Worm (Caenorhabditis elegans) whole organism, mixed stage, embryonic: ENCODE data around the gene pct-1.

Experiments used
- bed-3 ChIP-seq: fragments of 200-800 bp; sonication (Bioruptor generic); optimal IDR thresholded peaks from 3 replicates; lab custom pipeline; 2018; ENCODE audit warnings: mild to moderate bottlenecking, missing genetic modification characterization, moderate library complexity, missing compliant biosample characterization
- blmp-1 ChIP-seq: fragments of 150-350 bp; optimal IDR thresholded peaks from 2 replicates; lab custom pipeline; 2014; ENCODE audit warnings: missing biosample characterization, missing genetic modification characterization
- ceh-39 ChIP-seq: fragments of 150-350 bp; optimal IDR thresholded peaks from 2 replicates; lab custom pipeline; 2014; ENCODE audit warnings: missing biosample characterization, missing genetic modification characterization
- ceh-43 ChIP-seq: fragments of 200-800 bp; sonication (Bioruptor generic); optimal IDR thresholded peaks from 2 replicates; lab custom pipeline; 2018; ENCODE audit warnings: mild to moderate bottlenecking, missing genetic modification characterization, moderate library complexity, missing compliant biosample characterization
- ces-1 ChIP-seq: fragments of 150-350 bp; optimal IDR thresholded peaks from 2 replicates; lab custom pipeline; 2014; ENCODE audit warnings: missing biosample characterization, missing genetic modification reagents, missing genetic modification characterization
- cnd-1 ChIP-seq: fragments of 200-800 bp; sonication (Bioruptor generic); optimal IDR thresholded peaks from 2 replicates; lab custom pipeline; 2018; ENCODE audit warnings: mild to moderate bottlenecking, missing genetic modification characterization, missing compliant biosample characterization
- drap-1 ChIP-seq: fragments of 200-800 bp; sonication (Bioruptor generic); optimal IDR thresholded peaks from 3 replicates; lab custom pipeline; 2018; ENCODE audit warnings: mild to moderate bottlenecking, missing genetic modification characterization, missing compliant biosample characterization
- elt-1 ChIP-seq: sonication (generic microtip); optimal IDR thresholded peaks from 2 replicates; lab custom pipeline; 2017; ENCODE audit warnings: missing genetic modification characterization, mild to moderate bottlenecking, missing compliant biosample characterization, antibody characterized with exemption, moderate library complexity, borderline replicate concordance; ENCODE audit not compliant: insufficient read depth
- flh-1 ChIP-seq: fragments of 200-800 bp; sonication (Bioruptor generic); optimal IDR thresholded peaks from 2 replicates; lab custom pipeline; 2018; ENCODE audit warnings: mild to moderate bottlenecking, missing genetic modification characterization, moderate library complexity, missing compliant biosample characterization
- ham-2 ChIP-seq: fragments of 200-800 bp; sonication (Bioruptor generic); optimal IDR thresholded peaks from 2 replicates; lab custom pipeline; 2018; ENCODE audit warnings: mild to moderate bottlenecking, missing genetic modification characterization, missing compliant biosample characterization
- lin-13 ChIP-seq: fragments of 150-350 bp; optimal IDR thresholded peaks from 2 replicates; lab custom pipeline; 2014; ENCODE audit warnings: missing biosample characterization, missing genetic modification characterization
- lin-32 ChIP-seq: fragments of 200-800 bp; sonication (Bioruptor generic); optimal IDR thresholded peaks from 2 replicates; lab custom pipeline; 2018; ENCODE audit warnings: mild to moderate bottlenecking, missing genetic modification characterization, missing compliant biosample characterization
- lsy-2 ChIP-seq: fragments of 150-350 bp; optimal IDR thresholded peaks from 2 replicates; lab custom pipeline; 2014; ENCODE audit warnings: missing biosample characterization, missing genetic modification characterization
- mab-5 ChIP-seq: fragments of 150-350 bp; optimal IDR thresholded peaks from 2 replicates; lab custom pipeline; 2014; ENCODE audit warnings: missing biosample characterization, missing genetic modification characterization
- mep-1 ChIP-seq: fragments of 150-350 bp; optimal IDR thresholded peaks from 2 replicates; lab custom pipeline; 2017; ENCODE audit warnings: missing biosample characterization, missing genetic modification reagents, missing genetic modification characterization, inconsistent platforms
- nhr-12 ChIP-seq: fragments of 150-350 bp; optimal IDR thresholded peaks from 2 replicates; lab custom pipeline; 2014; ENCODE audit warnings: missing biosample characterization, missing genetic modification characterization
- nhr-2 ChIP-seq: fragments of 150-350 bp; optimal IDR thresholded peaks from 2 replicates; lab custom pipeline; 2014; ENCODE audit warnings: missing biosample characterization, missing genetic modification characterization
- nhr-237 ChIP-seq: fragments of 150-350 bp; optimal IDR thresholded peaks from 2 replicates; lab custom pipeline; 2014; ENCODE audit warnings: missing biosample characterization, missing genetic modification characterization
- nhr-28 ChIP-seq: fragments of 150-350 bp; optimal IDR thresholded peaks from 2 replicates; lab custom pipeline; 2014; ENCODE audit warnings: missing biosample characterization, missing genetic modification characterization
- nhr-76 ChIP-seq: sonication (generic microtip); optimal IDR thresholded peaks from 2 replicates; lab custom pipeline; 2017; ENCODE audit warnings: missing biosample characterization, missing genetic modification characterization
- pha-4 ChIP-seq: fragments of 150-350 bp; optimal IDR thresholded peaks from 2 replicates; lab custom pipeline; 2018; ENCODE audit warnings: missing biosample characterization, missing genetic modification reagents, missing genetic modification characterization
- sem-2 ChIP-seq: fragments of 200-800 bp; sonication (Bioruptor generic); optimal IDR thresholded peaks from 2 replicates; lab custom pipeline; 2018; ENCODE audit warnings: mild to moderate bottlenecking, missing genetic modification characterization, missing compliant biosample characterization
- snpc-4 ChIP-seq: fragments of 150-350 bp; optimal IDR thresholded peaks from 2 replicates; lab custom pipeline; 2014; ENCODE audit warnings: missing biosample characterization, missing genetic modification characterization
- sptf-1 ChIP-seq: sonication (generic microtip); optimal IDR thresholded peaks from 2 replicates; lab custom pipeline; 2017; ENCODE audit warnings: mild to moderate bottlenecking, missing genetic modification characterization, moderate library complexity, missing compliant biosample characterization
- tbx-8 ChIP-seq: fragments of 200-800 bp; sonication (Bioruptor generic); optimal IDR thresholded peaks from 2 replicates; lab custom pipeline; 2018; ENCODE audit warnings: mild to moderate bottlenecking, missing genetic modification characterization, moderate library complexity, missing compliant biosample characterization
- unc-120 ChIP-seq: sonication (generic microtip); optimal IDR thresholded peaks from 2 replicates; lab custom pipeline; 2017; ENCODE audit warnings: missing genetic modification characterization, missing compliant biosample characterization; ENCODE audit not compliant: poor library complexity, severe bottlenecking
- unc-62 ChIP-seq: fragments of 150-350 bp; optimal IDR thresholded peaks from 2 replicates; lab custom pipeline; 2014; ENCODE audit warnings: missing biosample characterization, missing genetic modification reagents, missing genetic modification characterization
- ztf-11 ChIP-seq: fragments of 150-350 bp; optimal IDR thresholded peaks from 2 replicates; lab custom pipeline; 2014; ENCODE audit warnings: missing biosample characterization, missing genetic modification characterization

Gene pct-1

DNA sequence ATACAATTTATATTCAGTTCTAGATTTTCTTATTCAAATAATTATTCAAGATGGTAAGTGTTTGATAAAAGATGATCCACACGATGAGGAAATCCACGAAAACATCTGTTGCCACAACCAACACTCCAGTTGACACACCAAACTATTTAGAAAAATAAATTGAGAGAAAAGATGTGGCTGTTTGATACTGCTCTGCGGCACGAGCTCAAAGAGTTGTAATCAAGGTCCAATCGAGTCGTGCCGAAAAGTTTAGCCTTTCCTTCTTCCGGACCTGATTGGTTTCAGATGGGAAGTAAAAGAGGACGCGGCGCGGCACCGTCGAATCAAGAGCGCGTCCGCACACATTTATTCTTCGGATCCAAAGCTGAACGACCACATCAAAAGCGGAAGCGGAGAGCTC is 39.7 kb upstream of the pct-1 start:
- no peak for TF ChIP-seq sptf-1 (tag; lab: Kevin White, UChicago)

DNA sequence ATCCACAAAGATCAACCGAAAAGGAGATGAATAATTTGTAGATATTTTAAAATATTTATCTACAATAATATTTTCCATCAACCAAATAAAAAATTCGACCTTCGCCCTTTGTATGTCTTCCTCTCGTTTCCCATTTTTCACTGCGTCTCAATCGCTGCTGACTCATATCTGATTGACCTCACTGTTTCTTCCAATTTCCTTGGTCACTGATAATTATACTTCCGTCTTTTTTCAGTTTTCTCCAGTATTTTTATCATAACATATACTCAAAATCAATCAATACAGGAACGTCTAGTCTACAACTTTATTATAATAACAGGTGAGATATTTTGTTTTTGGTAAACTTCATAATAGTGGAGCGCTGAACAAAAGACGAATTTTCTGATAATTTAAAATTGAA is 37.3 kb upstream of the pct-1 start, which contains the start of gene pmk-3:
TSS of gene pmk-3 (plus strand) at position 236 of the 400 bp plus-strand sequence.
- TF ChIP-seq flh-1 (GFP tag; lab: Kevin White, UChicago) (no peak), nhr-76 (tag; lab: Kevin White, UChicago) (no peak), bed-3 (no peak), ham-2 (GFP tag; lab: Kevin White, UChicago) (no peak), lsy-2 (tag; lab: Kevin White, UChicago) (no peak), tbx-8 (GFP tag; lab: Kevin White, UChicago) (no peak), blmp-1 (tag; lab: Kevin White, UChicago) (no peak), mep-1 (tag; lab: Kevin White, UChicago) (no peak), elt-1 (tag; lab: Kevin White, UChicago) (no peak), ceh-43 (no peak), nhr-2 (no peak), nhr-12 (tag; lab: Kevin White, UChicago) (no peak), nhr-28 (tag; lab: Kevin White, UChicago) (no peak), snpc-4 (tag; lab: Kevin White, UChicago) (no peak)

DNA sequence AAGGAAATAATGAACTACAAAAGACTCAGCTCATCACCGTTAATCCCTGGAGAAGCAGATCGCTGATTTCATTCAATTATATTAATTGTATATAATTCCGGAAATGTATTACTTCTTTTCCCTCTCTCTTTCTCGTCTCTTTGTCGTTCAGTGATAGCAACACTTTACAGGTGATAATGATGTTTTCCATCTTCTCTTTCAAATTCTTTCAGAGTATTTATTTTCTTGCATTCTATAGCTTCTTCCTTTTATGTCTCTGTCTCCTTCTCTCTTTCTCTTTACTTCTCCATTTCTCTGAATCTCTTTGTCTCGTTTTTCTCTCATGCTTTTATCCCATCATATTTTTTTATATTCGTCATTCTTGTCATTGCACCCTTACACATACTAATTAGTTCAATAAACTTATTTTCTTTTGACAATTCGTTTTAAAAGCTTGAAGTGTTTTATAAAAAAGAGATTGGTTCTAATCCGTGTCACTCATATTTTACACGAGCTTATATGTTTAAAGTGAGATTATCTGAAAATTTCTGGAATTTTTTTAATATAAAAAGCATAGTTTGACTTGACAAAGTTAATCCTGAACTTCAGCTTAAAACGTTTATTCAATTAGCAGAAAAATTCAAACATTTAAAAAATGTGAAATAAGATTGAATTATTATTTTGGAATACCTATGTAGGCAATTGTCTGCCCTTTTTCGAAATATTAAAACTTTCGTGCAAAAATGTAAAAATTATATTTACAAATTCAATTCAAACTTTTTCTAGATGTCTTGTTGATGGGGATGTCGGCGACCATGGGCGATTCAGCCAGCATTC is 33.3 kb upstream of the pct-1 start, which contains the start of gene pmk-2:
TSS of gene pmk-2 (plus strand) at position 766 of the 816 bp plus-strand sequence.
- peak; percentile 69 for TF ChIP-seq ces-1
- no peak for TF ChIP-seq snpc-4 (tag; lab: Kevin White, UChicago)

DNA sequence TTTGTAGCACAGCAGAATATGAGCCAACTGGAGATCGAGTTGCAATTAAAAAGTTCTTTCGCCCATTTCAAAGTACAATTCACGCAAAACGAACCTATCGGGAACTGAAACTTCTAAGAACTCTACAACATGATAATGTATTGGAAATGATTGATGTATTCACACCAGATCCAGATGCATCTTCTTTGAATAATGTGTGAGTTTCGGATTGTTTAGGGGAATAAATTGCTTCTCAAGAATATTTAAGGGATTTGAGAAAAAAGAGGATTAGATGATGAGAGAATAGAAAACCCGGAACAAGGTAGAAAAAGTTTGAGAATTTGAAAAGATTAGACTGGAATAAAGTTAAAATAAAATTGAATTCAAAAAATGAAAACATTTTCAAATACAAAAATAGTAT is 31.9 kb upstream of the pct-1 start:
- no peak for TF ChIP-seq sptf-1 (tag; lab: Kevin White, UChicago)
- no peak for TF ChIP-seq snpc-4 (tag; lab: Kevin White, UChicago)
- no peak for TF ChIP-seq ceh-39 (tag; lab: Kevin White, UChicago)
- TF ChIP-seq ham-2 (GFP tag; lab: Kevin White, UChicago) = no peak
- no peak for TF ChIP-seq nhr-237 (tag; lab: Kevin White, UChicago)
- TF ChIP-seq nhr-76 (tag; lab: Kevin White, UChicago) = no peak
- TF ChIP-seq pha-4 (tag; lab: Kevin White, UChicago) = no peak
- TF ChIP-seq mep-1 (tag; lab: Kevin White, UChicago) = no peak
- TF ChIP-seq mab-5 (tag; lab: Kevin White, UChicago) = no peak
- TF ChIP-seq lin-32 (GFP tag; lab: Kevin White, UChicago) = no peak

DNA sequence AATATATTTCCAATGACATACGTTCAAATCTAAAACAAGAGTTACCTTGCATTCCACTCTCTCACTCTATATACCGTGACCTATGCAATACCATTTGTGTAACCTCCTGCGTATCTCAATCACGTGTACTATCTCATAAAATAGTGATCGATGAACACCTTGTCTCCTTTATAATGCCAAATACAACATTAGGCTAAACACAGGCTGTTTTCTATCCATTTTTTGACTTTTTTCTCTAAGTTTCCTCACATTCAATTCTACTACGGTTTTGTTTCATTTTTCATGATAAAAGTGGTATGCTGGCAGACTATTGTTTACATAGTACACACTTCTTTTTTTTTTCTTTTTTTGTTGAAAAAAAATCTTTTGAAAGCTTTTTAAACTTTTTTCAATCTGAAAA is 30.0 kb upstream of the pct-1 start:
- TF ChIP-seq ceh-43 (no peak), ceh-39 (tag; lab: Kevin White, UChicago) (peak; percentile 83)

DNA sequence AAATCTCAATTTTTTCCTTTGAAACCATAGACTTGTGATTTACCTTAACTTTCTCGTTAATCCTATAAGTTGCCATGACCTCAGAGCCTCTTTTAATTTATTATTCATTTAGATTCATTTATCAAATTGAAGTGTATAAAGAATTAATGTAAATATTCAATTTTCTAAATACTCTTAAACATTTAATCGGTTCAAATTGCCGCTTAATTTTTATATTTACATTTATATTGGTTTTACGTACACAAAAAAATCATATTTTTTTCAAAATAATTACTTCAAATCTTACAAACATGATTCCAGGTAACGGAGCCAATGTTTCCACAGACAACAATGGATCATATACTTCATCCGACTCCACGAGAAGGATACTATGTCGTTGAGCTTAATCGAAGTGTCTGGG is 27.8 kb upstream of the pct-1 start, which contains the start of gene pmk-1:
TSS of gene pmk-1 (plus strand) at position 301 of the 400 bp plus-strand sequence.
- TF ChIP-seq lin-32 (GFP tag; lab: Kevin White, UChicago) (no peak), lin-13 (tag; lab: Kevin White, UChicago) (no peak), pha-4 (tag; lab: Kevin White, UChicago) (no peak), ham-2 (GFP tag; lab: Kevin White, UChicago) (no peak)
- TF ChIP-seq, all 35 proteins: peak for 0

DNA sequence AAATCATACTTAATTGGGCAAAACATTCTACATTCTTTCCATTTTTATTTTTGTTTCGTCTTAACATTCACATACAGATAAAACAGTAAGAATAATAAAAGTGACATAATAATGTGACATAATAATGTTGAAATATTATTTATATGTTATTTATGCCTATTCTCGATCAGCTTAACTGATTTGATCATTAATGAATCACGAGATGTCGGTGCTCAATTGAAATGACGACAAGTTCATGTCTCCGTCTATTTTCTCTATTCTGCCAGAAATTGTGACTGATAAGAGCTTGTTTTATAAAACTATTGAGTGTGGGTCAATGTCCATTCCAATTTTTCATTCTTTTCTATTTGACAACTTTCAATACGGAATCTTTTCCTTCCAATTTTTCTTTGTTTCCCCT is 24.6 kb upstream of the pct-1 start:
- no peak for TF ChIP-seq lsy-2 (tag; lab: Kevin White, UChicago)
- TF ChIP-seq unc-62 (GFP tag; lab: Kevin White, UChicago) = no peak
- no peak for TF ChIP-seq cnd-1
- no peak for TF ChIP-seq drap-1 (GFP tag; lab: Kevin White, UChicago)
- TF ChIP-seq tbx-8 (GFP tag; lab: Kevin White, UChicago) = no peak
- no peak for TF ChIP-seq ham-2 (GFP tag; lab: Kevin White, UChicago)
- TF ChIP-seq nhr-2 = no peak
- no peak for TF ChIP-seq ztf-11 (tag; lab: Kevin White, UChicago)
- no peak for TF ChIP-seq mab-5 (tag; lab: Kevin White, UChicago)
- TF ChIP-seq unc-120 (tag; lab: Kevin White, UChicago) = no peak
- no peak for TF ChIP-seq sem-2 (GFP tag; lab: Kevin White, UChicago)
- TF ChIP-seq ceh-43 = no peak
- TF ChIP-seq lin-13 (tag; lab: Kevin White, UChicago) = no peak
